Fruit fly (Drosophila melanogaster) whole organism, adult: ENCODE data around the gene CG34171.

ENCODE experiments used
- CG1620 ChIP-seq: fragments of 200-800 bp; sonication (Bioruptor generic); optimal IDR thresholded peaks from 2 replicates; lab custom pipeline; 2016; ENCODE audit warnings: missing biosample characterization, missing genetic modification characterization
- CG7101 ChIP-seq: fragments of 200-800 bp; sonication (Bioruptor generic); optimal IDR thresholded peaks from 2 replicates; lab custom pipeline; 2018; ENCODE audit warnings: missing biosample characterization, mild to moderate bottlenecking, missing genetic modification characterization, moderate library complexity
- Clk ChIP-seq: fragments of 200-800 bp; sonication (Bioruptor generic); optimal IDR thresholded peaks from 2 replicates; lab custom pipeline; 2017; ENCODE audit warnings: missing biosample characterization, missing genetic modification characterization
- cnc ChIP-seq, 2 experiments: fragments of >200 bp; optimal IDR thresholded peaks; 2 replicates each; lab custom pipeline; 2017
- kay ChIP-seq: fragments of 200-800 bp; sonication (Bioruptor generic); peaks from one replicate; lab custom pipeline; 2016; ENCODE audit warnings: missing biosample characterization, missing genetic modification characterization, borderline replicate concordance
- pad ChIP-seq: fragments of 200-800 bp; sonication (Bioruptor generic); optimal IDR thresholded peaks from 3 replicates; lab custom pipeline; 2017; ENCODE audit warnings: missing biosample characterization, missing genetic modification characterization, mild to moderate bottlenecking, moderate library complexity, missing genetic modification reagents
- tj ChIP-seq: fragments of 200-800 bp; sonication (Bioruptor generic); optimal IDR thresholded peaks from 3 replicates; lab custom pipeline; 2017; ENCODE audit warnings: missing biosample characterization, mild to moderate bottlenecking, missing genetic modification characterization, moderate library complexity

- TF ChIP-seq Clk (no peak), CG7101 (tag; lab: Kevin White, UChicago) (no peak), pad (GFP tag; lab: Kevin White, UChicago) (no peak), tj (no peak), CG1620 (GFP tag; lab: Kevin White, UChicago) (no peak), kay (GFP tag; lab: Kevin White, UChicago) (no peak), cnc (optimal IDR thresholded peaks at IDR 0.05; lab: Kevin White, UChicago) (no peak)
Measured at dm6 chr2L:18331612-18332011, 46.8 kb upstream of the CG34171 start.
